Worm (Caenorhabditis elegans): ENCODE data around the gene T12B3.2.

ce11 chrIV:7389719-7390118, 13.1 kb downstream of the T12B3.2 start:
- TF ChIP-seq nhr-129 (tag; optimal IDR thresholded peaks at IDR 0.05) (no peak), ztf-11 (tag; optimal IDR thresholded peaks at IDR 0.05) (no peak), unc-55 (GFP tag; optimal IDR thresholded peaks at IDR 0.05) (no peak), ama-1 (optimal IDR thresholded peaks at IDR 0.05) (no peak), blmp-1 (tag; optimal IDR thresholded peaks at IDR 0.05; ENCODE audit: insufficient read depth) (no peak), peb-1 (tag; optimal IDR thresholded peaks at IDR 0.05) (no peak)

All from whole organism, L2 larva.